Worm (Caenorhabditis elegans) whole organism, young adult: ENCODE data around the gene F28C6.10.

Experiments
- B0035.1 ChIP-seq: sonication (generic microtip); optimal IDR thresholded peaks from 2 replicates; lab custom pipeline; 2016; ENCODE audit warnings: missing genetic modification characterization, mild to moderate bottlenecking, missing compliant biosample characterization, missing genotype, missing genetic modification reagents
- C06A6.2 ChIP-seq: fragments of 200-800 bp; sonication (Bioruptor generic); conservative IDR thresholded peaks from 2 replicates; pipeline ENCODE4 v1.3.6; 2022; ENCODE audit warnings: missing genetic modification characterization, missing compliant biosample characterization
- C17E4.6 ChIP-seq: fragments of 200-800 bp; sonication (Bioruptor generic); IDR thresholded peaks from 2 replicates; pipeline ENCODE4 v1.3.6; 2022; ENCODE audit warnings: missing genetic modification reagents, missing genetic modification characterization, missing compliant biosample characterization
- F23B12.7 ChIP-seq: sonication (generic microtip); optimal IDR thresholded peaks from 2 replicates; lab custom pipeline; 2017; ENCODE audit warnings: missing genetic modification characterization, mild to moderate bottlenecking, missing compliant biosample characterization, antibody characterized with exemption, moderate library complexity; ENCODE audit not compliant: insufficient read depth
- F37B4.10 ChIP-seq: fragments of 200-800 bp; sonication (Bioruptor generic); IDR thresholded peaks from 2 replicates; pipeline ENCODE4 v1.3.6; 2022; ENCODE audit warnings: missing genetic modification characterization, missing compliant biosample characterization
- F39B2.1 ChIP-seq: fragments of 200-800 bp; sonication (Bioruptor generic); IDR thresholded peaks from 2 replicates; pipeline ENCODE4 v1.3.6; 2022; ENCODE audit warnings: missing genetic modification reagents, missing genetic modification characterization, missing compliant biosample characterization
- Y53F4B.3 ChIP-seq: fragments of 200-800 bp; sonication (Bioruptor generic); IDR thresholded peaks from 2 replicates; pipeline ENCODE4 v1.3.6; 2022; ENCODE audit warnings: missing genetic modification reagents, missing genetic modification characterization, missing compliant biosample characterization
- Y79H2A.3 ChIP-seq: fragments of 200-800 bp; sonication (Bioruptor generic); conservative IDR thresholded peaks from 2 replicates; pipeline ENCODE4 v1.3.6; 2022; ENCODE audit warnings: missing genetic modification reagents, missing genetic modification characterization, missing compliant biosample characterization
- Y95B8A.8 ChIP-seq: fragments of 200-800 bp; sonication (Bioruptor generic); IDR thresholded peaks from 2 replicates; pipeline ENCODE4 v1.3.6; 2022; ENCODE audit warnings: missing genetic modification reagents, missing genetic modification characterization, missing compliant biosample characterization
- aptf-3 ChIP-seq: fragments of 200-800 bp; sonication (Bioruptor generic); IDR thresholded peaks from 2 replicates; pipeline ENCODE4 v1.3.6; 2022; ENCODE audit warnings: missing genetic modification characterization, missing compliant biosample characterization
- attf-3 ChIP-seq: fragments of 200-800 bp; sonication (Bioruptor generic); conservative IDR thresholded peaks from 2 replicates; pipeline ENCODE4 v1.3.6; 2022; ENCODE audit warnings: missing genetic modification reagents, missing genetic modification characterization, missing compliant biosample characterization
- attf-5 ChIP-seq: fragments of 200-800 bp; sonication (Bioruptor generic); optimal IDR thresholded peaks from 2 replicates; lab custom pipeline; 2018; ENCODE audit warnings: mild to moderate bottlenecking, missing genetic modification characterization, missing compliant biosample characterization
- ceh-40 ChIP-seq: fragments of 200-800 bp; sonication (Bioruptor generic); IDR thresholded peaks from 2 replicates; pipeline ENCODE4 v1.3.6; 2022; ENCODE audit warnings: missing genetic modification characterization, missing compliant biosample characterization
- ceh-79 ChIP-seq: sonication (generic microtip); optimal IDR thresholded peaks from 2 replicates; lab custom pipeline; 2017; ENCODE audit warnings: mild to moderate bottlenecking, missing genetic modification characterization, missing compliant biosample characterization
- ceh-91 ChIP-seq: fragments of 200-800 bp; sonication (Bioruptor generic); IDR thresholded peaks from 2 replicates; pipeline ENCODE4 v1.3.6; 2022; ENCODE audit warnings: missing genetic modification reagents, missing genetic modification characterization, missing compliant biosample characterization
- dox-1 ChIP-seq: fragments of 200-800 bp; sonication (Bioruptor generic); IDR thresholded peaks from 2 replicates; pipeline ENCODE4 v1.3.6; 2022; ENCODE audit warnings: missing genetic modification reagents, missing genetic modification characterization, missing compliant biosample characterization
- dpff-1 ChIP-seq: sonication (generic microtip); optimal IDR thresholded peaks from 2 replicates; lab custom pipeline; 2017; ENCODE audit warnings: mild to moderate bottlenecking, missing genetic modification characterization, missing compliant biosample characterization
- dpl-1 ChIP-seq: fragments of 150-350 bp; optimal IDR thresholded peaks from 2 replicates; lab custom pipeline; 2014; ENCODE audit warnings: missing biosample characterization, missing genetic modification reagents, missing genetic modification characterization
- efl-1 ChIP-seq: fragments of 150-350 bp; optimal IDR thresholded peaks from 2 replicates; lab custom pipeline; 2014; ENCODE audit warnings: missing biosample characterization, missing genetic modification reagents, missing genetic modification characterization
- hmg-20 ChIP-seq: fragments of 200-800 bp; sonication (Bioruptor generic); IDR thresholded peaks from 2 replicates; pipeline ENCODE4 v1.3.6; 2022; ENCODE audit warnings: missing genetic modification reagents, missing genetic modification characterization, missing compliant biosample characterization
- hrde-1 ChIP-seq: sonication (generic microtip); optimal IDR thresholded peaks from 2 replicates; lab custom pipeline; 2016; ENCODE audit warnings: missing genetic modification characterization, mild to moderate bottlenecking, missing compliant biosample characterization, moderate library complexity, missing genotype, missing genetic modification reagents, borderline replicate concordance
- lag-1 ChIP-seq: fragments of 200-800 bp; sonication (Bioruptor generic); IDR thresholded peaks from 2 replicates; pipeline ENCODE4 v1.3.6; 2022; ENCODE audit warnings: missing genetic modification reagents, missing genetic modification characterization, missing compliant biosample characterization
- let-526 ChIP-seq: fragments of 200-800 bp; sonication (Bioruptor generic); IDR thresholded peaks from 2 replicates; pipeline ENCODE4 v1.3.6; 2022; ENCODE audit warnings: missing genetic modification reagents, missing genetic modification characterization, missing compliant biosample characterization
- lin-35 ChIP-seq, 3 experiments: fragments of 150-350 bp in 2 of 3; sonication (generic microtip) in 1 of 3; optimal IDR thresholded peaks; 2 replicates each; lab custom pipeline; 2014 to 2018; ENCODE audit warnings: missing biosample characterization in 3 of 3, missing genetic modification characterization in 3 of 3, missing genetic modification reagents in 3 of 3
- lin-54 ChIP-seq: fragments of 200-800 bp; sonication (Bioruptor generic); optimal IDR thresholded peaks from 2 replicates; lab custom pipeline; 2018; ENCODE audit warnings: mild to moderate bottlenecking, missing genetic modification characterization, missing compliant biosample characterization
- lsl-1 ChIP-seq: fragments of 200-800 bp; sonication (Bioruptor generic); optimal IDR thresholded peaks from 2 replicates; lab custom pipeline; 2018; ENCODE audit warnings: mild to moderate bottlenecking, missing genetic modification characterization, moderate library complexity, missing compliant biosample characterization
- madf-3 ChIP-seq: fragments of 200-800 bp; sonication (Bioruptor generic); IDR thresholded peaks from 2 replicates; pipeline ENCODE4 v1.3.6; 2022; ENCODE audit warnings: missing genetic modification reagents, missing genetic modification characterization, missing compliant biosample characterization
- mcd-1 ChIP-seq: fragments of 200-800 bp; sonication (Bioruptor generic); IDR thresholded peaks from 2 replicates; pipeline ENCODE4 v1.3.6; 2022; ENCODE audit warnings: missing genetic modification reagents, missing genetic modification characterization, missing compliant biosample characterization
- mel-28 ChIP-seq: sonication (generic microtip); optimal IDR thresholded peaks from 2 replicates; lab custom pipeline; 2016; ENCODE audit warnings: borderline replicate concordance, mild to moderate bottlenecking, missing genetic modification characterization, missing compliant biosample characterization
- mxl-1 ChIP-seq: sonication (generic microtip); optimal IDR thresholded peaks from 2 replicates; lab custom pipeline; 2016; ENCODE audit warnings: missing genetic modification characterization, missing compliant biosample characterization
- nfya-2 ChIP-seq: fragments of 200-800 bp; sonication (Bioruptor generic); IDR thresholded peaks from 2 replicates; pipeline ENCODE4 v1.3.6; 2022; ENCODE audit warnings: missing genetic modification reagents, missing genetic modification characterization, missing compliant biosample characterization
- pha-4 ChIP-seq: fragments of 150-350 bp; sonication (generic microtip); optimal IDR thresholded peaks from 2 replicates; lab custom pipeline; 2014; ENCODE audit warnings: missing biosample characterization, missing genetic modification reagents, missing genetic modification characterization
- rpc-1 ChIP-seq, 2 experiments: fragments of 150-350 bp in 1 of 2; sonication (generic microtip) in 1 of 2; optimal IDR thresholded peaks; 2 replicates each; lab custom pipeline; 2014 to 2018; ENCODE audit warnings: missing biosample characterization in 1 of 2, missing genetic modification characterization in 1 of 2, missing genetic modification reagents in 1 of 2, missing genotype in 1 of 2
- sea-2 ChIP-seq: fragments of 200-800 bp; sonication (Bioruptor generic); IDR thresholded peaks from 2 replicates; pipeline ENCODE4 v1.3.6; 2022; ENCODE audit warnings: missing genetic modification characterization, missing compliant biosample characterization
- snpc-4 ChIP-seq, 5 experiments: fragments of 150-350 bp in 1 of 5; sonication (generic microtip) in 4 of 5; optimal IDR thresholded peaks; 2 replicates each; lab custom pipeline; 2014 to 2018; ENCODE audit warnings: missing genetic modification characterization in 5 of 5, missing biosample characterization in 3 of 5, antibody characterized with exemption in 2 of 5, mild to moderate bottlenecking in 2 of 5, missing compliant biosample characterization in 2 of 5, missing genotype in 2 of 5, moderate library complexity in 2 of 5, missing genetic modification reagents in 1 of 5
- sptf-2 ChIP-seq: fragments of 200-800 bp; sonication (Bioruptor generic); optimal IDR thresholded peaks from 2 replicates; lab custom pipeline; 2018; ENCODE audit warnings: mild to moderate bottlenecking, missing genetic modification characterization, missing compliant biosample characterization
- tbp1 ChIP-seq: fragments of 200-800 bp; sonication (Bioruptor generic); optimal IDR thresholded peaks from 2 replicates; lab custom pipeline; 2018; ENCODE audit warnings: mild to moderate bottlenecking, missing genetic modification characterization, missing compliant biosample characterization
- tlf-1 ChIP-seq: fragments of 200-800 bp; sonication (Bioruptor generic); optimal IDR thresholded peaks from 2 replicates; lab custom pipeline; 2018; ENCODE audit warnings: mild to moderate bottlenecking, missing genetic modification characterization, missing compliant biosample characterization
- zfh-2 ChIP-seq: fragments of 200-800 bp; sonication (Bioruptor generic); conservative IDR thresholded peaks from 2 replicates; pipeline ENCODE4 v1.3.6; 2022; ENCODE audit warnings: missing genetic modification reagents, missing genetic modification characterization, missing compliant biosample characterization
- zim-3 ChIP-seq: sonication (generic microtip); optimal IDR thresholded peaks from 2 replicates; lab custom pipeline; 2017; ENCODE audit warnings: mild to moderate bottlenecking, missing genetic modification characterization, moderate library complexity, missing compliant biosample characterization
- ztf-28 ChIP-seq: fragments of 200-800 bp; sonication (Bioruptor generic); IDR thresholded peaks from 2 replicates; pipeline ENCODE4 v1.3.6; 2022; ENCODE audit warnings: missing genetic modification reagents, missing genetic modification characterization, missing compliant biosample characterization

The F28C6.10 gene

DNA sequence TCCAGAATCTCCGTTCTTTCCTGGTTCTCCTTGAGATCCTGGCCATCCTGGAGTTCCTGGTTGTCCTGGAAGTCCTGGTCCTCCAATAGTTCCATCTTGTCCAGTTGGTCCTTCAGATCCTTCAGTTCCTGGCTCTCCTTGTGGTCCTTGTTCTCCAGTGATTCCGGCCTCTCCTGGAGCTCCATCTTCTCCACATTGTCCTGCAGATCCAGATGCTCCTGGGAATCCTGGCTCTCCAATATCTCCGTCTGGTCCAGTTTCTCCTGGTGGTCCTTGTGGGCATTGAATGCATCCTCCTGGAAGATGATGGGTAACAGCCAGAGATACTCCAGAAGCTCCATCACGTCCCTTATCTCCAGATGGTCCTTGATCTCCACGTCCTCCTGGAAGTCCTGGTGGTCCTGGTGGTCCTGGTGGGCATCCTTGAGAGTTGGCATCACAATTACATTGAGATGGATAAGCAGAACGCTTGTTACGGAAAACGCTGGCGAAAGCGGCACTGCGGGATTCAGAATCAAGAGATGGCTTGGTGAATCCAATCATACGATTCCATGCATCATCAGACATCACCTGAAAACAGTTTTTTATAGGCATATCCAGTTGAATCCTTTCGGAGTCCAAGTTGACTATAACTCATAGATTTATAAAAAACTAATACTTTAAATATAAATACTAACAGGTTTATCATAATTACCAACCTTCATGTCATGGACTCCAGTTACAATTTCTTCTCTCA is 39.4 kb upstream of the F28C6.10 start:
- TF ChIP-seq dox-1 (GFP tag; lab: Robert Waterston, UW) (0 out of 2 replicates have a peak, but pooled peaks have one; percentile 43), lin-35 (GFP tag; optimal IDR thresholded peaks at IDR 0.05; lab: Kevin White, UChicago) (no peak), hmg-20 (GFP tag; lab: Robert Waterston, UW) (no peak), F37B4.10 (GFP tag; lab: Robert Waterston, UW) (no peak), madf-3 (0 out of 2 replicates have a peak, but pooled peaks have one; percentile 41), C06A6.2 (GFP tag; lab: Robert Waterston, UW) (no peak), Y95B8A.8 (GFP tag; lab: Robert Waterston, UW) (no peak), ceh-79 (tag; lab: Kevin White, UChicago) (peak; percentile 36), attf-3 (GFP tag; lab: Robert Waterston, UW) (0 out of 2 replicates have a peak, but pooled peaks have one; percentile 13), zfh-2 (GFP tag; lab: Robert Waterston, UW) (peak; percentile 56), dpl-1 (GFP tag; lab: Kevin White, UChicago) (no peak)
- TF ChIP-seq, all 124 proteins: peak for 5

DNA sequence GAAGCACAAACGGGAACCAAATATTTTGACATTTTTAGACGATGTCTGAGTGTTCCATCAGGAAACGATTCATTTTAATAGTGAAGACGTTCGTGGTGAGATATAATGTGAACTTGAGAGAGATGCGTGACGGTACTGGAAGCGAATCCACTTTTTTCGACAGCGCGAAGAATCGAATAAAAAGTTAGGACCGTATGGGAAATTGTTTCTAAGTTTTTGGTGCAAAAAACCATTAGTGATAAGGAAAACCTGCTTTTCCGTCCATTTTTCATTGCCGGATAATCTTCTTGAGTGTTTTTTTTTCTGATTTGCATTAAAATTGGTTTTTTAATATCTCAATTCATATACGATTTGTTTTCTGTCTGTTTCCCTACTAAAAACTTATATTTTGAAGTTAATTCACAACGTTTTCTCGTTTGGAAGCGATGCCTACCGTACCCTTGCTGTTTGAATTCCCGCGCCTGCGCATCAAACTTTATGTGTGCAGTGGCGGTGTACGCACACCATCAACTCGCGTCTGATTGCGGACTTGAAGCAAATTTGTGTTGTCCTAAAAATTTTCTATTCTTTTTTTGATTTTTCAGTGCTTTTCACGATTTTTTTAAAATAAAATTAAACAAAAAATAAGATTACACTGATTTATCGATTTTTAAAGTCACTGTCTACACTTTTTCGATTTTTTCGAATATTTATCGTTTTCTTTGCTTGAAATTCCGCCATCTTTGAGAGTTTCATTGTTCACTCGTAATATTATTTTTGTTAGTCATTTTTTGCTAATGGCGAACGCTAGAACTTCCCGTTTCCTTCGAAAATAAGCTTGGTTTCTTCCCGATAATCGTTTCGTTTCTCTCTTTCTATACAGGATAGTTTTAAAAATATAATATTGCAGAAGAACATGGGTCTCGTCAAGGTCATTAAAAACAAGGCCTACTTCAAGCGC is 38.5 kb upstream of the F28C6.10 start, which contains the start of the genes col-38 and rpl-5:
Gene col-38 (minus strand): TSS at position 51 of the 940 bp plus-strand sequence.
Gene rpl-5 (plus strand): TSS at position 890 of the 940 bp plus-strand sequence.
- TF ChIP-seq F23B12.7 (peak; percentile 96), lag-1 (GFP tag; lab: Robert Waterston, UW) (no peak), lsl-1 (peak; percentile 86), rpc-1 (optimal IDR thresholded peaks at IDR 0.05; lab: Kevin White, UChicago) (no peak), rpc-1 (tag; optimal IDR thresholded peaks at IDR 0.05; lab: Kevin White, UChicago) (no peak), lin-54 (GFP tag; lab: Kevin White, UChicago) (peak; percentile 98), F39B2.1 (GFP tag; lab: Robert Waterston, UW) (no peak), pha-4 (tag; lab: Kevin White, UChicago) (peak; percentile 57), mel-28 (tag; lab: Kevin White, UChicago) (no peak), ceh-40 (GFP tag; lab: Robert Waterston, UW) (no peak), Y95B8A.8 (GFP tag; lab: Robert Waterston, UW) (0 out of 2 replicates have a peak, but pooled peaks have one; percentile 64), mxl-1 (no peak), attf-3 (GFP tag; lab: Robert Waterston, UW) (peak; percentile 64), zim-3 (no peak), snpc-4 (GFP tag; optimal IDR thresholded peaks at IDR 0.05; lab: Kevin White, UChicago) (peak; percentile 37), snpc-4 (tag; optimal IDR thresholded peaks at IDR 0.05; lab: Kevin White, UChicago) (peak; percentile 36 to 75 (median 56)), Y53F4B.3 (GFP tag; lab: Robert Waterston, UW) (no peak), tbp1 (peak; percentile 63), B0035.1 (tag; lab: Kevin White, UChicago) (no peak), attf-5 (GFP tag; lab: Kevin White, UChicago) (peak; percentile 94), dpff-1 (tag; lab: Kevin White, UChicago) (no peak), Y79H2A.3 (GFP tag; lab: Robert Waterston, UW) (no peak), tlf-1 (GFP tag; lab: Kevin White, UChicago) (peak; percentile 64), ztf-28 (GFP tag; lab: Robert Waterston, UW) (0 out of 2 replicates have a peak, but pooled peaks have one; percentile 36), C17E4.6 (GFP tag; lab: Robert Waterston, UW) (no peak), let-526 (GFP tag; lab: Robert Waterston, UW) (no peak), ceh-91 (peak; percentile 72), nfya-2 (GFP tag; lab: Robert Waterston, UW) (no peak), mcd-1 (peak; percentile 90), zfh-2 (GFP tag; lab: Robert Waterston, UW) (no peak), sptf-2 (GFP tag; lab: Kevin White, UChicago) (no peak), sea-2 (GFP tag; lab: Robert Waterston, UW) (no peak), C06A6.2 (GFP tag; lab: Robert Waterston, UW) (no peak), hrde-1 (tag; lab: Kevin White, UChicago) (no peak), efl-1 (GFP tag; lab: Kevin White, UChicago) (peak; percentile 88), aptf-3 (GFP tag; lab: Robert Waterston, UW) (no peak)
